Fruit fly (Drosophila melanogaster) whole organism, wandering third instar larva: ENCODE data around the gene gukh.

ENCODE experiments used
- Abd-B ChIP-seq: fragments of >200 bp; optimal IDR thresholded peaks from 2 replicates; lab custom pipeline; 2017; ENCODE audit warnings: missing biosample characterization, missing genetic modification characterization
- CG9705 ChIP-seq: fragments of 200-800 bp; sonication (Bioruptor generic); optimal IDR thresholded peaks from 2 replicates; lab custom pipeline; 2018; ENCODE audit warnings: missing biosample characterization, mild to moderate bottlenecking, missing genetic modification characterization
- Dfd ChIP-seq: fragments of >200 bp; optimal IDR thresholded peaks from 2 replicates; lab custom pipeline; 2017; ENCODE audit warnings: missing biosample characterization, missing genetic modification characterization
- Dif ChIP-seq: fragments of 200-275, 200-300 bp; sonication (Bioruptor generic); optimal IDR thresholded peaks from 2 replicates; lab custom pipeline; 2018; ENCODE audit warnings: missing biosample characterization, missing genetic modification characterization; ENCODE audit not compliant: partially characterized antibody
- GATAd ChIP-seq: sonication (Bioruptor generic); optimal IDR thresholded peaks from 2 replicates; lab custom pipeline; 2016; ENCODE audit warnings: missing biosample characterization, missing genetic modification characterization
- HLH106 ChIP-seq: fragments of 200-800 bp; optimal IDR thresholded peaks from 3 replicates; lab custom pipeline; 2019; ENCODE audit warnings: missing biosample characterization, mild to moderate bottlenecking, missing genetic modification characterization, moderate library complexity
- Hnf4 ChIP-seq: fragments of 200-800 bp; sonication (Bioruptor generic); optimal IDR thresholded peaks from 2 replicates; lab custom pipeline; 2016; ENCODE audit warnings: missing biosample characterization, mild to moderate bottlenecking, missing genetic modification characterization
- Hr78 ChIP-seq: fragments of >200 bp; optimal IDR thresholded peaks from 2 replicates; lab custom pipeline; 2017; ENCODE audit warnings: missing biosample characterization, missing genetic modification characterization
- Hr83 ChIP-seq: fragments of 200-300 bp; sonication (Bioruptor generic); optimal IDR thresholded peaks from 2 replicates; lab custom pipeline; 2016; ENCODE audit warnings: missing biosample characterization, mild to moderate bottlenecking, missing genetic modification characterization, moderate library complexity; ENCODE audit not compliant: poor library complexity, severe bottlenecking
- Jra ChIP-seq: sonication (Bioruptor generic); optimal IDR thresholded peaks from 2 replicates; lab custom pipeline; 2016; ENCODE audit warnings: missing biosample characterization, missing genetic modification characterization
- Mio ChIP-seq: sonication (Bioruptor generic); optimal IDR thresholded peaks from 2 replicates; lab custom pipeline; 2016; ENCODE audit warnings: missing biosample characterization, missing genetic modification characterization
- Myc ChIP-seq: fragments of >200 bp; optimal IDR thresholded peaks from 2 replicates; lab custom pipeline; 2017
- N ChIP-seq: fragments of >200 bp; optimal IDR thresholded peaks from 2 replicates; lab custom pipeline; 2018; ENCODE audit warnings: missing biosample characterization, missing external identifiers, missing genetic modification characterization
- OdsH ChIP-seq: fragments of 200-800 bp; sonication (Bioruptor generic); optimal IDR thresholded peaks from 2 replicates; lab custom pipeline; 2016; ENCODE audit warnings: missing biosample characterization, mild to moderate bottlenecking, missing genetic modification characterization
- Rel ChIP-seq, 2 experiments: fragments of 200-800 bp; sonication (Bioruptor generic) in 1 of 2; optimal IDR thresholded peaks; 2 replicates in 1 of 2; 3 replicates in 1 of 2; lab custom pipeline; 2016 to 2019; ENCODE audit warnings: mild to moderate bottlenecking in 2 of 2, missing biosample characterization in 2 of 2, missing genetic modification characterization in 2 of 2, moderate library complexity in 1 of 2
- Sp1 ChIP-seq: fragments of 200-800 bp; sonication (Bioruptor generic); optimal IDR thresholded peaks from 3 replicates; lab custom pipeline; 2019; ENCODE audit warnings: missing biosample characterization, mild to moderate bottlenecking, missing genetic modification characterization, moderate library complexity
- Vsx2 ChIP-seq: fragments of 200-300, 225-300 bp; sonication (Bioruptor generic); optimal IDR thresholded peaks from 2 replicates; lab custom pipeline; 2018; ENCODE audit warnings: missing biosample characterization, missing genetic modification characterization; ENCODE audit not compliant: partially characterized antibody
- br ChIP-seq: fragments of 200-800 bp; sonication (Bioruptor generic); optimal IDR thresholded peaks from 2 replicates; lab custom pipeline; 2016; ENCODE audit warnings: missing biosample characterization, missing genetic modification characterization
- brk ChIP-seq: fragments of 200-800 bp; sonication (Bioruptor generic); optimal IDR thresholded peaks from 2 replicates; lab custom pipeline; 2016; ENCODE audit warnings: missing biosample characterization, mild to moderate bottlenecking, missing genetic modification characterization
- dmrt93B ChIP-seq: fragments of 200-800 bp; sonication (Bioruptor generic); optimal IDR thresholded peaks from 2 replicates; lab custom pipeline; 2018; ENCODE audit warnings: missing biosample characterization, mild to moderate bottlenecking, missing genetic modification characterization
- dsf ChIP-seq: sonication (Bioruptor generic); optimal IDR thresholded peaks from 2 replicates; lab custom pipeline; 2016; ENCODE audit warnings: missing biosample characterization, missing genetic modification characterization, borderline replicate concordance
- ey ChIP-seq: fragments of 200-800 bp; sonication (Bioruptor generic); optimal IDR thresholded peaks from 2 replicates; lab custom pipeline; 2016; ENCODE audit warnings: missing biosample characterization, missing genetic modification characterization
- foxo ChIP-seq, 2 experiments: fragments of 200-800 bp; sonication (Bioruptor generic); optimal IDR thresholded peaks; 2 replicates in 1 of 2; 3 replicates in 1 of 2; lab custom pipeline; 2016 to 2017; ENCODE audit warnings: missing biosample characterization in 2 of 2, missing genetic modification characterization in 2 of 2
- fru ChIP-seq: fragments of 200-800 bp; sonication (Bioruptor generic); optimal IDR thresholded peaks from 3 replicates; lab custom pipeline; 2016; ENCODE audit warnings: missing biosample characterization, mild to moderate bottlenecking, missing genetic modification characterization
- h ChIP-seq: fragments of 200-800 bp; sonication (Bioruptor generic); optimal IDR thresholded peaks from 3 replicates; lab custom pipeline; 2016; ENCODE audit warnings: missing biosample characterization, mild to moderate bottlenecking, missing genetic modification characterization
- jim ChIP-seq: fragments of 175-275, 200-325 bp; sonication (Bioruptor generic); optimal IDR thresholded peaks from 2 replicates; lab custom pipeline; 2016; ENCODE audit warnings: missing biosample characterization, mild to moderate bottlenecking, missing genetic modification characterization
- pan ChIP-seq: fragments of >200 bp; optimal IDR thresholded peaks from 2 replicates; lab custom pipeline; 2017
- psq ChIP-seq: fragments of 200-800 bp; sonication (Bioruptor generic); optimal IDR thresholded peaks from 3 replicates; lab custom pipeline; 2017; ENCODE audit warnings: missing biosample characterization, mild to moderate bottlenecking, missing genetic modification characterization, moderate library complexity
- rgr ChIP-seq: fragments of 200-800 bp; sonication (Bioruptor generic); optimal IDR thresholded peaks from 3 replicates; lab custom pipeline; 2016; ENCODE audit warnings: missing biosample characterization, mild to moderate bottlenecking, missing genetic modification characterization
- sage ChIP-seq: fragments of 200-800 bp; sonication (Bioruptor generic); optimal IDR thresholded peaks from 2 replicates; lab custom pipeline; 2016; ENCODE audit warnings: missing biosample characterization, mild to moderate bottlenecking, missing genetic modification characterization
- sv ChIP-seq: fragments of 200-800 bp; sonication (Bioruptor generic); optimal IDR thresholded peaks from 3 replicates; lab custom pipeline; 2016; ENCODE audit warnings: missing biosample characterization, missing genetic modification characterization
- tai ChIP-seq: sonication (Bioruptor generic); optimal IDR thresholded peaks from 2 replicates; lab custom pipeline; 2016; ENCODE audit warnings: missing biosample characterization, missing genetic modification characterization
- usp ChIP-seq: fragments of >200 bp; optimal IDR thresholded peaks from 2 replicates; lab custom pipeline; 2017; ENCODE audit warnings: missing biosample characterization, missing genetic modification characterization
- woc ChIP-seq: sonication (Bioruptor generic); optimal IDR thresholded peaks from 2 replicates; lab custom pipeline; 2016; ENCODE audit warnings: missing biosample characterization, mild to moderate bottlenecking, missing genetic modification characterization

The gukh gene

dm6 chr3R:18983614-18984185 lies at the start of gene gukh, which contains the start of gene snRNP-U1-C:
gukh (plus strand) TSS chr3R:18984025.
snRNP-U1-C (minus strand) TSS chr3R:18983650.
- no peak for TF ChIP-seq GATAd
- no peak for TF ChIP-seq N (GFP tag; lab: Kevin White, UChicago)
- no peak for TF ChIP-seq Abd-B (GFP tag; lab: Kevin White, UChicago)
- TF ChIP-seq sage (GFP tag; lab: Kevin White, UChicago), result peak; percentile 65
- TF ChIP-seq ey, result peak; percentile 58
- TF ChIP-seq dsf (GFP tag; lab: Kevin White, UChicago), result peak; percentile 36
- TF ChIP-seq Mio (GFP tag; lab: Kevin White, UChicago), result no peak
- peak; percentile 83 for TF ChIP-seq HLH106
- TF ChIP-seq Hr83 (GFP tag; lab: Kevin White, UChicago), result peak; percentile 62
- peak; percentile 70 for TF ChIP-seq psq (GFP tag; lab: Kevin White, UChicago)
- no peak for TF ChIP-seq Rel (GFP tag; optimal IDR thresholded peaks at IDR 0.05; lab: Kevin White, UChicago)
- peak; percentile 69 for TF ChIP-seq Rel (tag; optimal IDR thresholded peaks at IDR 0.05; lab: Kevin White, UChicago)
- peak; percentile 84 for TF ChIP-seq rgr (GFP tag; lab: Kevin White, UChicago)
- TF ChIP-seq Sp1 (GFP tag; lab: Kevin White, UChicago), result peak; percentile 69
- TF ChIP-seq Hnf4 (GFP tag; lab: Kevin White, UChicago), result peak; percentile 72
- TF ChIP-seq woc (GFP tag; lab: Kevin White, UChicago), result no peak
- no peak for TF ChIP-seq pan (lab: Kevin White, UChicago)
- TF ChIP-seq Jra (GFP tag; lab: Kevin White, UChicago), result peak; percentile 36
- TF ChIP-seq dmrt93B (GFP tag; lab: Kevin White, UChicago), result no peak
- TF ChIP-seq h (GFP tag; lab: Kevin White, UChicago), result peak; percentile 70
- peak; percentile 54 for TF ChIP-seq fru (GFP tag; lab: Kevin White, UChicago)
- peak; percentile 91 for TF ChIP-seq brk (GFP tag; lab: Kevin White, UChicago)
- TF ChIP-seq foxo (GFP tag; optimal IDR thresholded peaks at IDR 0.05; lab: Kevin White, UChicago), result peak in 1 of 2 experiments; percentile 72
- peak; percentile 44 for TF ChIP-seq br (GFP tag; lab: Kevin White, UChicago)
- TF ChIP-seq Vsx2, result no peak
- peak; percentile 77 for TF ChIP-seq OdsH
- peak; percentile 82 for TF ChIP-seq sv (GFP tag; lab: Kevin White, UChicago)
- peak; percentile 62 for TF ChIP-seq CG9705

DNA sequence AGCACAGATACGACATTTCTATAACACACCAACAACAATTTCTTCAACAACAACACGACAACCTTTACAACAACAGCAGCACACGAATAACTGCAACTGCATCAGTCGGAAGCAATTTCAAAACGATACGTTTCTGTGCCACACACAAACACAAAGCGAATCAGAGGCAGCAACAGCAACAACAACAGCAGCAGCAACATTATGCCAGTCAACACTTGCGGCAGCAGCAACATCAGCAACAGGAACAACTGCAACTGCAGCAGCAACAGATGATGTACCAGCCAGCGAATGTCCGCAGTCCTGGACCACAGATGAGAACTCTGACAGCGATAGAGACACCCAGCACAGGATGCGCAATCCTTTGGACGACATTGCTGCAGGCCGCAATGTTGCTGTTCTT lies 36.5 kb upstream of the gukh start:
- TF ChIP-seq Dif (GFP tag; lab: Kevin White, UChicago) (no peak), Dfd (GFP tag; lab: Kevin White, UChicago) (peak; percentile 78), CG9705 (no peak), Hr78 (GFP tag; lab: Kevin White, UChicago) (no peak)

DNA sequence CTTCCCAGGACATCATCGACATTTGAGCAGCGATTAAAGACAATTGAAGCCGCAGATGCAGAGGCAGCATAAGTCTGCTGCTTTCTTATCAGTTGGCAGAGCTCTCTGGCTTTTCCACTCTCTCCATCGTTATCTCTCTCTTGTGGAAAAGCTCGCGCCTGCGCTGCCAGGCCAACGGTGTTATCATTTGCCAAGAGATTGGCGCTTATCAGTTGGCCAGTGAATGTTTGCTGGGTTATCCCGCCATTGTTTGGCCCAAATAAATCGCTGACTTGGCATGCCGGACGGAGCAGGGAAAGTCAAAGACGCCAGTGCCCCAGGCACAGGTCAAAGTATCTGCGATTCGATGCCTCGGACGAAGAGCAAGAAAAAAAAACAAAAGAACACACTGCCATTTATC lies 34.7 kb upstream of the gukh start:
- TF ChIP-seq usp (GFP tag; lab: Kevin White, UChicago) (no peak), br (GFP tag; lab: Kevin White, UChicago) (no peak), dsf (GFP tag; lab: Kevin White, UChicago) (no peak), Abd-B (GFP tag; lab: Kevin White, UChicago) (no peak), tai (GFP tag; lab: Kevin White, UChicago) (no peak), sage (GFP tag; lab: Kevin White, UChicago) (no peak), Hr78 (GFP tag; lab: Kevin White, UChicago) (no peak), OdsH (no peak), Myc (lab: Kevin White, UChicago) (no peak), Rel (GFP tag; optimal IDR thresholded peaks at IDR 0.05; lab: Kevin White, UChicago) (no peak), Rel (tag; optimal IDR thresholded peaks at IDR 0.05; lab: Kevin White, UChicago) (no peak), brk (GFP tag; lab: Kevin White, UChicago) (no peak), Mio (GFP tag; lab: Kevin White, UChicago) (no peak), jim (GFP tag; lab: Kevin White, UChicago) (no peak), rgr (GFP tag; lab: Kevin White, UChicago) (no peak), h (GFP tag; lab: Kevin White, UChicago) (no peak), sv (GFP tag; lab: Kevin White, UChicago) (no peak), fru (GFP tag; lab: Kevin White, UChicago) (no peak)
